Worm (Caenorhabditis elegans): ENCODE data around the gene Y102A11A.3.

Gene Y102A11A.3

DNA sequence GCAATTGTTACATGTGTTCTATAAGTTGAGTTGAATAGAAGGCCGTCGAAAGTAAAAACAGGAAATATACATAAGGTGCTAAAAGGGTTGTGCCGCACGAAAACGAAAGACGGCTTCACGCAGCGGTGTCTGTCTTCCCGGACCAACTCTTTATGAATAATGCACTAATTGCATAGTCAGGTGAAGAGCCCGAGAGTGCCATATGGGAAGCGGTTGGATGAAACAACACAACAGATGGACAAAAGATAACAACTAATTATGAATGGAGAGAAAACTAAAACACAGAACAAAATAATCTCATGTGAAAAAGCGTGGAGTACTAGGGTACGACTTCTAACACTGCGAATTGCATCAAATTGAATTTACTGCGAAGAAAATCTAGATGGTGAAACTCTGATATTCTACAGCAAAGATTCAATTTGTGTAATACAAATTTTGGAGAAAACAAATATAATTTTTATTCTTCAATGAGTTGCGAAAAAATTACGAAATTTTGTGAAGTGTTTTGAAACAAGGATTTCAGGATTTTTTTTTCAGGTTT is 30.0 kb downstream of the Y102A11A.3 start:
- TF ChIP-seq daf-12 (tag; optimal IDR thresholded peaks at IDR 0.05), result no peak
- no peak for TF ChIP-seq snpc-4 (tag; optimal IDR thresholded peaks at IDR 0.05)
- TF ChIP-seq lsy-12 (tag; optimal IDR thresholded peaks at IDR 0.05), result no peak
- TF ChIP-seq egl-5 (tag; optimal IDR thresholded peaks at IDR 0.05), result no peak
- no peak for TF ChIP-seq fkh-2 (tag; optimal IDR thresholded peaks at IDR 0.05)
- TF ChIP-seq nhr-237 (tag; optimal IDR thresholded peaks at IDR 0.05), result no peak
- no peak for TF ChIP-seq nhr-67 (tag; optimal IDR thresholded peaks at IDR 0.05)
- TF ChIP-seq skn-1 (tag; optimal IDR thresholded peaks at IDR 0.05), result no peak
- no peak for TF ChIP-seq pqm-1 (tag; optimal IDR thresholded peaks at IDR 0.05)
- no peak for TF ChIP-seq tbx-2 (tag; optimal IDR thresholded peaks at IDR 0.05)

DNA sequence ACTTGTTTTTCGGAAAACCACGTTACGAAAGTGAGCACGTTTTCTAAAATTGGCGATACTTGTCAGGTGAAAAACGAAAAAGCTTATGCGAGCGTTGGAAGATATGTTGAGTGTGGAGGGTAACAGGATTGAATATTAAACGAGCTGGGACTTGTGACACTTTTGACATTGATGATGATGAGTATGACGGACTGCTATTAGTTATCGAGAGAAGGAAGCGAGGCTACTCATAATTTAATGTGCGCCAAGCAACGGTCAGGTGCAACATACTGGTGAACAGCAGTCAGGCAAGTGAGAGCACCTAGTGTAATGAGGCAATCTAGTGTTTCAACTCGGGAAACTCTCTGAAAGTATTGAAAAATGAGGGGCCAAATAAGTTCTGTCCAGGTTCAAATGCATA is 31.3 kb downstream of the Y102A11A.3 start:
- TF ChIP-seq snpc-4 (tag; optimal IDR thresholded peaks at IDR 0.05) (no peak), nhr-28 (tag; optimal IDR thresholded peaks at IDR 0.05) (no peak), egl-27 (tag; optimal IDR thresholded peaks at IDR 0.05) (no peak), ceh-28 (tag; optimal IDR thresholded peaks at IDR 0.05) (no peak)

DNA sequence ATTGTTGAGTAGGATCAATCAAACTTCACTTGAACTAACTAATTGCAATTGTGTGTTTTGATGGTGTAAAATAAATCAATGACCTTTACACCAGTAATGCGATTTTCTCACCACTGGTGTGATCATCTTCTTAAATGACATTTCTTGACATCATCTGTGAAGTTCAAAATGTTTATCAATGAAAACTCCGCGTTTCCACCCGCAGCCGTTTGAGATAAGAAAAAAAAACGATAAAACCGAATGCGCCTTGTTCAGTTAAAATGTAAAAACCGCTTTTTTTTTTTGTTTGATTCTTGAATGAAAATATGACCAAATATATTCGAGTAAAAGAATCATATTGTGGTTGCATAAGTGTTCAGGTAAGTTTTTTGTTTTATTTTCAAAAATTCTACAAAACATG is 32.7 kb downstream of the Y102A11A.3 start, which contains the start of gene Y102A11A.1:
Gene Y102A11A.1 (plus strand): TSS at position 223 of the 400 bp plus-strand sequence.
- TF ChIP-seq ceh-16 (tag; optimal IDR thresholded peaks at IDR 0.05) (no peak), elt-2 (tag; optimal IDR thresholded peaks at IDR 0.05) (peak; percentile 67), pqm-1 (tag; optimal IDR thresholded peaks at IDR 0.05) (peak; percentile 46)

- TF ChIP-seq fkh-10 (GFP tag; optimal IDR thresholded peaks at IDR 0.05) (no peak), elt-2 (tag; optimal IDR thresholded peaks at IDR 0.05) (no peak), snpc-4 (tag; optimal IDR thresholded peaks at IDR 0.05) (no peak), ZK546.5 (tag; optimal IDR thresholded peaks at IDR 0.05) (no peak), unc-62 (GFP tag; optimal IDR thresholded peaks at IDR 0.05) (no peak), egl-27 (tag; optimal IDR thresholded peaks at IDR 0.05) (no peak), mdl-1 (tag; optimal IDR thresholded peaks at IDR 0.05) (no peak), nhr-23 (tag; optimal IDR thresholded peaks at IDR 0.05) (no peak), pha-4 (tag; optimal IDR thresholded peaks at IDR 0.05) (no peak), nhr-76 (tag; optimal IDR thresholded peaks at IDR 0.05) (no peak)
Observed at ce11 chrX:2064730-2065129, 45.8 kb downstream of the Y102A11A.3 start, which contains the start of gene F49H12.7. TSS of gene F49H12.7 (plus strand) at chrX:2065030.

- peak; percentile 90 for TF ChIP-seq pqm-1 (tag; optimal IDR thresholded peaks at IDR 0.05)
- peak; percentile 66 for TF ChIP-seq pha-4 (tag; optimal IDR thresholded peaks at IDR 0.05)
- TF ChIP-seq elt-2 (tag; optimal IDR thresholded peaks at IDR 0.05), result peak; percentile 80
- TF ChIP-seq jun-1 (tag; optimal IDR thresholded peaks at IDR 0.05), result peak; percentile 58
- no peak for TF ChIP-seq lin-15B (tag; optimal IDR thresholded peaks at IDR 0.05)
Observed at ce11 chrX:2068294-2068693, 49.3 kb downstream of the Y102A11A.3 start.

- TF ChIP-seq elt-2 (tag; optimal IDR thresholded peaks at IDR 0.05) (peak; percentile 9), jun-1 (tag; optimal IDR thresholded peaks at IDR 0.05) (peak; percentile 16), tbx-2 (tag; optimal IDR thresholded peaks at IDR 0.05) (no peak)
Observed at ce11 chrX:2070418-2070996, 51.6 kb downstream of the Y102A11A.3 start, which contains the start of gene acl-4. TSS of gene acl-4 (minus strand) at chrX:2070444.

- TF ChIP-seq nfya-1 (tag; optimal IDR thresholded peaks at IDR 0.05; ENCODE audit: insufficient read depth) (peak; percentile 72), ama-1 (optimal IDR thresholded peaks at IDR 0.05) (no peak), mdl-1 (tag; optimal IDR thresholded peaks at IDR 0.05) (peak; percentile 55), nhr-11 (tag; optimal IDR thresholded peaks at IDR 0.05) (no peak), eor-1 (tag; optimal IDR thresholded peaks at IDR 0.05) (no peak), pha-4 (tag; optimal IDR thresholded peaks at IDR 0.05) (peak; percentile 69), skn-1 (tag; optimal IDR thresholded peaks at IDR 0.05) (peak; percentile 41), ZK546.5 (tag; optimal IDR thresholded peaks at IDR 0.05) (no peak), unc-39 (tag; optimal IDR thresholded peaks at IDR 0.05) (no peak), aly-2 (tag; optimal IDR thresholded peaks at IDR 0.05) (no peak), nhr-23 (tag; optimal IDR thresholded peaks at IDR 0.05) (peak; percentile 71), nhr-28 (tag; optimal IDR thresholded peaks at IDR 0.05) (no peak), unc-62 (GFP tag; optimal IDR thresholded peaks at IDR 0.05) (no peak), sea-2 (GFP tag; optimal IDR thresholded peaks at IDR 0.05) (no peak), nhr-76 (tag; optimal IDR thresholded peaks at IDR 0.05) (no peak), pqm-1 (tag; optimal IDR thresholded peaks at IDR 0.05) (peak; percentile 4), hmg-11 (tag; optimal IDR thresholded peaks at IDR 0.05) (peak; percentile 81), ceh-9 (tag; optimal IDR thresholded peaks at IDR 0.05) (no peak), daf-12 (tag; optimal IDR thresholded peaks at IDR 0.05) (no peak), lin-15B (tag; optimal IDR thresholded peaks at IDR 0.05) (peak; percentile 26), jun-1 (tag; optimal IDR thresholded peaks at IDR 0.05) (peak; percentile 39), nhr-77 (tag; optimal IDR thresholded peaks at IDR 0.05) (no peak), ceh-82 (tag; optimal IDR thresholded peaks at IDR 0.05) (no peak), fkh-2 (tag; optimal IDR thresholded peaks at IDR 0.05) (no peak), mml-1 (tag; optimal IDR thresholded peaks at IDR 0.05) (no peak), egl-27 (tag; optimal IDR thresholded peaks at IDR 0.05) (no peak), elt-2 (tag; optimal IDR thresholded peaks at IDR 0.05) (peak; percentile 68)
Observed at ce11 chrX:2071392-2072001, 52.5 kb downstream of the Y102A11A.3 start.

Measured in whole organism, L3 larva.